Worm (Caenorhabditis elegans) whole organism, L1 larva: ENCODE data around the gene F55A11.6.
"Not testable (repeated sequence)": the region's sequence is repeated elsewhere in the genome, so short reads cannot be mapped to it uniquely, and the experiment has no call there.

Experiments used
- alr-1 ChIP-seq: fragments of 200-800 bp; sonication (Bioruptor generic); optimal IDR thresholded peaks from 2 replicates; lab custom pipeline; 2018; ENCODE audit warnings: borderline replicate concordance, mild to moderate bottlenecking, missing genetic modification characterization, missing compliant biosample characterization
- aly-2 ChIP-seq: fragments of 150-350 bp; optimal IDR thresholded peaks from 2 replicates; lab custom pipeline; 2014; ENCODE audit warnings: missing biosample characterization, missing genetic modification characterization
- ama-1 ChIP-seq: fragments of 150-350 bp; optimal IDR thresholded peaks from 2 replicates; lab custom pipeline; 2014
- blmp-1 ChIP-seq: fragments of 150-350 bp; optimal IDR thresholded peaks from 2 replicates; lab custom pipeline; 2014; ENCODE audit warnings: missing biosample characterization, missing genetic modification characterization
- ceh-63 ChIP-seq: fragments of 200-800 bp; sonication (Bioruptor generic); optimal IDR thresholded peaks from 2 replicates; lab custom pipeline; 2018; ENCODE audit warnings: mild to moderate bottlenecking, missing genetic modification characterization, missing compliant biosample characterization
- ceh-8 ChIP-seq: fragments of 200-800 bp; sonication (Bioruptor generic); optimal IDR thresholded peaks from 2 replicates; lab custom pipeline; 2018; ENCODE audit warnings: mild to moderate bottlenecking, missing genetic modification characterization, moderate library complexity, missing compliant biosample characterization
- ceh-82 ChIP-seq, 3 experiments: fragments of 150-350 bp in 1 of 3; sonication (generic microtip) in 2 of 3; optimal IDR thresholded peaks; 2 replicates each; lab custom pipeline; 2014 to 2017; ENCODE audit warnings: missing biosample characterization in 3 of 3, missing genetic modification characterization in 3 of 3
- dpl-1 ChIP-seq, 3 experiments: fragments of 150-350 bp in 2 of 3; sonication (generic microtip) in 1 of 3; optimal IDR thresholded peaks; 2 replicates each; lab custom pipeline; 2014 to 2017; ENCODE audit warnings: missing biosample characterization in 3 of 3, missing genetic modification characterization in 3 of 3, missing genetic modification reagents in 3 of 3
- dsc-1 ChIP-seq: sonication (generic microtip); optimal IDR thresholded peaks from 2 replicates; lab custom pipeline; 2016; ENCODE audit warnings: mild to moderate bottlenecking, missing genetic modification characterization, missing compliant biosample characterization
- efl-1 ChIP-seq, 4 experiments: fragments of 150-350 bp; optimal IDR thresholded peaks in 3 of 4; peaks in 1 of 4; 1 replicate in 1 of 4; 2 replicates in 3 of 4; lab custom pipeline; 2014; ENCODE audit warnings: missing biosample characterization in 2 of 4, missing genetic modification characterization in 2 of 4, missing genetic modification reagents in 2 of 4
- efl-3 ChIP-seq: fragments of 200-800 bp; sonication (Bioruptor generic); optimal IDR thresholded peaks from 2 replicates; lab custom pipeline; 2018; ENCODE audit warnings: mild to moderate bottlenecking, missing genetic modification characterization, missing compliant biosample characterization
- egl-27 ChIP-seq, 2 experiments: fragments of 150-350 bp in 1 of 2; sonication (generic microtip); optimal IDR thresholded peaks; 3 replicates each; lab custom pipeline; 2017 to 2018; ENCODE audit warnings: missing biosample characterization in 2 of 2, missing genetic modification characterization in 2 of 2, missing genetic modification reagents in 2 of 2
- elt-3 ChIP-seq, 6 experiments: fragments of 150-350 bp in 1 of 6; sonication (generic microtip); optimal IDR thresholded peaks; 2 replicates each; lab custom pipeline; 2017 to 2018; ENCODE audit warnings: missing biosample characterization in 6 of 6, missing genetic modification characterization in 6 of 6, inconsistent platforms in 1 of 6
- fkh-4 ChIP-seq: sonication (generic microtip); optimal IDR thresholded peaks from 2 replicates; lab custom pipeline; 2016; ENCODE audit warnings: missing compliant biosample characterization, missing genetic modification characterization, borderline replicate concordance
- fkh-8 ChIP-seq: sonication (generic microtip); optimal IDR thresholded peaks from 2 replicates; lab custom pipeline; 2016; ENCODE audit warnings: mild to moderate bottlenecking, missing genetic modification characterization, missing compliant biosample characterization
- hlh-17 ChIP-seq: fragments of 200-800 bp; sonication (Bioruptor generic); optimal IDR thresholded peaks from 2 replicates; lab custom pipeline; 2018; ENCODE audit warnings: missing genetic modification characterization, mild to moderate bottlenecking, missing compliant biosample characterization, moderate library complexity, borderline replicate concordance
- hlh-4 ChIP-seq: sonication (generic microtip); optimal IDR thresholded peaks from 2 replicates; lab custom pipeline; 2016; ENCODE audit warnings: mild to moderate bottlenecking, missing genetic modification characterization, missing compliant biosample characterization
- lin-14 ChIP-seq: fragments of 200-800 bp; sonication (Bioruptor generic); optimal IDR thresholded peaks from 2 replicates; lab custom pipeline; 2018; ENCODE audit warnings: mild to moderate bottlenecking, missing genetic modification characterization, moderate library complexity, missing compliant biosample characterization
- lin-35 ChIP-seq, 2 experiments: fragments of 150-350 bp; optimal IDR thresholded peaks; 2 replicates each; lab custom pipeline; 2014; ENCODE audit warnings: missing biosample characterization in 2 of 2, missing genetic modification characterization in 2 of 2, missing genetic modification reagents in 2 of 2
- lin-39 ChIP-seq: fragments of 150-350 bp; optimal IDR thresholded peaks from 2 replicates; lab custom pipeline; 2014; ENCODE audit warnings: missing biosample characterization, missing genetic modification reagents, missing genetic modification characterization
- lsy-2 ChIP-seq, 2 experiments: fragments of 150-350 bp; optimal IDR thresholded peaks; 2 replicates each; lab custom pipeline; 2014; ENCODE audit warnings: missing biosample characterization in 2 of 2, missing genetic modification characterization in 2 of 2
- mdl-1 ChIP-seq, 2 experiments: fragments of 150-350 bp; optimal IDR thresholded peaks; 2 replicates each; lab custom pipeline; 2014 to 2017; ENCODE audit warnings: missing biosample characterization in 2 of 2, missing genetic modification characterization in 2 of 2, inconsistent platforms in 1 of 2
- mep-1 ChIP-seq: fragments of 150-350 bp; optimal IDR thresholded peaks from 2 replicates; lab custom pipeline; 2014; ENCODE audit warnings: missing biosample characterization, missing genetic modification characterization
- nhr-12 ChIP-seq: sonication (generic microtip); optimal IDR thresholded peaks from 2 replicates; lab custom pipeline; 2017; ENCODE audit warnings: missing biosample characterization, missing genetic modification characterization
- nhr-19 ChIP-seq: fragments of 200-800 bp; sonication (Bioruptor generic); conservative IDR thresholded peaks from 2 replicates; pipeline ENCODE4 v1.3.6; 2022; ENCODE audit warnings: missing genetic modification characterization, missing compliant biosample characterization
- nhr-237 ChIP-seq: fragments of 150-350 bp; optimal IDR thresholded peaks from 2 replicates; lab custom pipeline; 2014; ENCODE audit warnings: missing biosample characterization, missing genetic modification characterization
- nhr-28 ChIP-seq: fragments of 150-350 bp; optimal IDR thresholded peaks from 2 replicates; lab custom pipeline; 2014; ENCODE audit warnings: missing biosample characterization, missing genetic modification characterization
- nhr-71 ChIP-seq: sonication (generic microtip); optimal IDR thresholded peaks from 2 replicates; lab custom pipeline; 2016; ENCODE audit warnings: mild to moderate bottlenecking, missing genetic modification characterization, moderate library complexity, missing compliant biosample characterization
- nhr-76 ChIP-seq: sonication (generic microtip); optimal IDR thresholded peaks from 2 replicates; lab custom pipeline; 2017; ENCODE audit warnings: missing biosample characterization, missing genetic modification characterization
- nhr-77 ChIP-seq: fragments of 150-350 bp; optimal IDR thresholded peaks from 2 replicates; lab custom pipeline; 2014; ENCODE audit warnings: missing biosample characterization, missing genetic modification characterization
- nhr-84 ChIP-seq: sonication (generic microtip); optimal IDR thresholded peaks from 2 replicates; lab custom pipeline; 2017; ENCODE audit warnings: missing biosample characterization, missing genetic modification characterization
- nhr-85 ChIP-seq: sonication (generic microtip); peaks from one replicate; lab custom pipeline; 2016; ENCODE audit warnings: missing genetic modification characterization, inconsistent platforms, missing compliant biosample characterization
- pag-3 ChIP-seq: sonication (generic microtip); optimal IDR thresholded peaks from 2 replicates; lab custom pipeline; 2017; ENCODE audit warnings: missing genetic modification characterization, mild to moderate bottlenecking, missing compliant biosample characterization, antibody characterized with exemption, borderline replicate concordance; ENCODE audit not compliant: insufficient read depth
- pax-3 ChIP-seq: fragments of 200-800 bp; sonication (Bioruptor generic); optimal IDR thresholded peaks from 2 replicates; lab custom pipeline; 2018; ENCODE audit warnings: mild to moderate bottlenecking, missing genetic modification characterization, moderate library complexity, missing compliant biosample characterization
- rnt-1 ChIP-seq: sonication (generic microtip); optimal IDR thresholded peaks from 2 replicates; lab custom pipeline; 2016; ENCODE audit warnings: mild to moderate bottlenecking, missing genetic modification characterization, moderate library complexity, missing compliant biosample characterization
- snpc-4 ChIP-seq: fragments of 150-350 bp; optimal IDR thresholded peaks from 2 replicates; lab custom pipeline; 2014; ENCODE audit warnings: missing biosample characterization, missing genetic modification characterization
- sox-4 ChIP-seq: sonication (generic microtip); optimal IDR thresholded peaks from 2 replicates; lab custom pipeline; 2016; ENCODE audit warnings: missing genetic modification characterization, missing compliant biosample characterization
- sptf-1 ChIP-seq: fragments of 150-350 bp; optimal IDR thresholded peaks from 2 replicates; lab custom pipeline; 2014; ENCODE audit warnings: missing biosample characterization, missing genetic modification characterization
- sup-37 ChIP-seq: fragments of 200-800 bp; sonication (Bioruptor generic); optimal IDR thresholded peaks from 2 replicates; lab custom pipeline; 2018; ENCODE audit warnings: mild to moderate bottlenecking, missing genetic modification characterization, missing compliant biosample characterization
- swsn-7 ChIP-seq: sonication (generic microtip); optimal IDR thresholded peaks from 2 replicates; lab custom pipeline; 2016; ENCODE audit warnings: missing genetic modification characterization, missing compliant biosample characterization
- unc-130 ChIP-seq: fragments of 150-350 bp; optimal IDR thresholded peaks from 2 replicates; lab custom pipeline; 2017; ENCODE audit warnings: missing biosample characterization, missing genetic modification characterization, inconsistent platforms
- unc-62 ChIP-seq: fragments of 150-350 bp; optimal IDR thresholded peaks from 2 replicates; lab custom pipeline; 2014; ENCODE audit warnings: missing biosample characterization, missing genetic modification reagents, missing genetic modification characterization
- unc-86 ChIP-seq: sonication (generic microtip); optimal IDR thresholded peaks from 2 replicates; lab custom pipeline; 2016; ENCODE audit warnings: missing genetic modification characterization, missing compliant biosample characterization
- unc-98 ChIP-seq: fragments of 200-800 bp; sonication (Bioruptor generic); IDR thresholded peaks from 2 replicates; pipeline ENCODE4 v1.3.6; 2022; ENCODE audit warnings: missing genetic modification characterization, missing compliant biosample characterization
- zag-1 ChIP-seq: fragments of 150-350 bp; optimal IDR thresholded peaks from 2 replicates; lab custom pipeline; 2014; ENCODE audit warnings: missing biosample characterization, missing genetic modification characterization
- zip-4 ChIP-seq: fragments of 200-800 bp; sonication (Bioruptor generic); optimal IDR thresholded peaks from 2 replicates; lab custom pipeline; 2018; ENCODE audit warnings: mild to moderate bottlenecking, missing genetic modification characterization, moderate library complexity, missing compliant biosample characterization
- ztf-11 ChIP-seq, 2 experiments: sonication (generic microtip); optimal IDR thresholded peaks; 2 replicates each; lab custom pipeline; 2016 to 2017; ENCODE audit warnings: missing genetic modification characterization in 2 of 2, missing biosample characterization in 1 of 2, missing compliant biosample characterization in 1 of 2
- ztf-4 ChIP-seq: fragments of 150-350 bp; optimal IDR thresholded peaks from 2 replicates; lab custom pipeline; 2014; ENCODE audit warnings: missing biosample characterization, missing genetic modification characterization

F55A11.6 gene

DNA sequence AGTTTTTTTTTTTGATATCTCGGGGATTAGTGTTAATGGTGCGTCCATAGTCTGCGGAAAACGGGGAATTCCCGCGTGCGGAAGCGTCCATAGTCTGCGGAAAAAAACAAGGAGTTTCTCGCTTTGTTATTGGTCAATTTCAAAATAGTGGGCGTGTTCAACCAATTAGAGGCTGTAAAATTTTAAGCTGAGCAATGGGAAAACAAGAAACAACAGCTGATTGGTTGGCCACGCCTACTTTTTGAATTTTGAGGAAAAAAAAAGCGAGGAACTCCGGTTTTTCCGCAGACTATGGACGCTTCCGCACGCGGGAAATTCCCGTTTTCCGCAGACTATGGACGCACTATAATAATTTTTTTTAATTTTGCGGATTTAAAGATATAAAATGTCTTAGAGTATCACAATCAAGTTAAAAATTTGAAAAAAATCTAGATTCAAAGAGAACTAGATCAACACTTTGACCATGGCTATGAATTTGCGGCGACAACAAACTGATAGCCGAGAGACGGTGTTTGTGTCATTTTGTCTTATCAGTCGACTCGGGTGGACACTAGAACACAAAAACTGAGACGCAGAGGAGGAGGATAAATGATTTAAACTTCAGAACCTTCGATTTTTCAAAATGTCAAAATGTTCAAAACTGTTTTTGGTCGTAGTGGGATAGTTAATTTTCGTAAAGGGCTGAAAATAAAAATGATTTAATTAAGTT, 46.6 kb downstream of the F55A11.6 start:
- not testable (repeated sequence) for TF ChIP-seq efl-1 (optimal IDR thresholded peaks at IDR 0.05; lab: Kevin White, UChicago)
- TF ChIP-seq efl-1 (GFP tag; optimal IDR thresholded peaks at IDR 0.05 in 1 of 2; lab: Kevin White, UChicago) (peak in 1 of 2 experiments; percentile 58), elt-3 (tag; optimal IDR thresholded peaks at IDR 0.05; lab: Kevin White, UChicago) (peak in 2 of 6 experiments; percentile 27 to 66), blmp-1 (tag; lab: Kevin White, UChicago) (peak; percentile 45), lin-35 (GFP tag; optimal IDR thresholded peaks at IDR 0.05; lab: Kevin White, UChicago) (peak in 1 of 2 experiments; percentile 17)

DNA sequence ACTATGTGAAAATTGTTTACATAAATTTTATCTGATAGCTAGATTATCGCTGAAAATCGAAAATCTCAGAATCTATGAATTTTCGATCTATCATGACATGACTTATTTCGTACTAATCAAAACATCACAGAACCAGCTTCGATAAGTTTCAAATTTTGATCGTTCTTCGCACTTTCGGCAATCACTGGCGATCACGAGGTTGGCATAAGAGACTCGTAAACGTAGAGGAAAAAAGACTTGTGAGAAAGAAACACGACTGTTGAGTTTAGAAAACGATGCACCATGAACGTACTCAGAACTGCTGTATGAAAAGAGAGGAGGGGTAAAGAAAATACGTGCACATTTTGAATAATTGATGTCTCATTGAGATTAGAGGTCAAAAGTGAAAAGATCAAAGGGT, 47.3 kb downstream of the F55A11.6 start:
- TF ChIP-seq sptf-1 (tag; lab: Kevin White, UChicago) (no peak), mdl-1 (tag; optimal IDR thresholded peaks at IDR 0.05; lab: Kevin White, UChicago) (peak in 1 of 2 experiments; percentile 88), ama-1 (lab: Kevin White, UChicago) (peak; percentile 54), pax-3 (peak; percentile 37), alr-1 (no peak), lin-35 (GFP tag; optimal IDR thresholded peaks at IDR 0.05; lab: Kevin White, UChicago) (peak; percentile 45 to 86), blmp-1 (tag; lab: Kevin White, UChicago) (peak; percentile 73), nhr-237 (tag; lab: Kevin White, UChicago) (no peak), nhr-19 (GFP tag; lab: Robert Waterston, UW) (peak; percentile 100), ztf-11 (tag; optimal IDR thresholded peaks at IDR 0.05; lab: Kevin White, UChicago) (no peak), fkh-8 (tag; lab: Kevin White, UChicago) (no peak), elt-3 (tag; optimal IDR thresholded peaks at IDR 0.05; lab: Kevin White, UChicago) (peak in 4 of 6 experiments; percentile 57 to 90 (median 86)), unc-62 (no peak), sox-4 (tag; lab: Kevin White, UChicago) (no peak), nhr-76 (tag; lab: Kevin White, UChicago) (no peak), unc-130 (tag; lab: Kevin White, UChicago) (peak; percentile 88), pag-3 (tag; lab: Kevin White, UChicago) (no peak), efl-3 (no peak), nhr-28 (tag; lab: Kevin White, UChicago) (no peak), lsy-2 (tag; optimal IDR thresholded peaks at IDR 0.05; lab: Kevin White, UChicago) (peak; percentile 75 to 81), hlh-4 (no peak), ceh-63 (GFP tag; lab: Kevin White, UChicago) (no peak), unc-98 (GFP tag; lab: Robert Waterston, UW) (no peak), zip-4 (GFP tag; lab: Kevin White, UChicago) (peak; percentile 28), zag-1 (tag; lab: Kevin White, UChicago) (no peak), lin-14 (GFP tag; lab: Kevin White, UChicago) (peak; percentile 91), nhr-85 (peak; percentile 97), snpc-4 (tag; lab: Kevin White, UChicago) (peak; percentile 48), lin-39 (peak; percentile 79), rnt-1 (tag; lab: Kevin White, UChicago) (peak; percentile 90), nhr-77 (tag; lab: Kevin White, UChicago) (peak; percentile 82), nhr-84 (tag; lab: Kevin White, UChicago) (no peak), dsc-1 (tag; lab: Kevin White, UChicago) (no peak), unc-86 (tag; lab: Kevin White, UChicago) (no peak), mep-1 (tag; lab: Kevin White, UChicago) (peak; percentile 90), ceh-82 (tag; optimal IDR thresholded peaks at IDR 0.05; lab: Kevin White, UChicago) (peak in 2 of 3 experiments; percentile 40 to 44), nhr-12 (tag; lab: Kevin White, UChicago) (no peak), ztf-4 (tag; lab: Kevin White, UChicago) (peak; percentile 93), swsn-7 (tag; lab: Kevin White, UChicago) (peak; percentile 85), sup-37 (GFP tag; lab: Kevin White, UChicago) (peak; percentile 84), ceh-8 (GFP tag; lab: Kevin White, UChicago) (no peak), fkh-4 (tag; lab: Kevin White, UChicago) (no peak), aly-2 (tag; lab: Kevin White, UChicago) (peak; percentile 49), egl-27 (tag; optimal IDR thresholded peaks at IDR 0.05; lab: Kevin White, UChicago) (no peak), dpl-1 (GFP tag; optimal IDR thresholded peaks at IDR 0.05; lab: Kevin White, UChicago) (peak; percentile 28 to 58 (median 38)), hlh-17 (GFP tag; lab: Kevin White, UChicago) (no peak), nhr-71 (tag; lab: Kevin White, UChicago) (peak; percentile 99)
